Fruit fly (Drosophila melanogaster): ENCODE measurements around the gene Hpr1.

DNA sequence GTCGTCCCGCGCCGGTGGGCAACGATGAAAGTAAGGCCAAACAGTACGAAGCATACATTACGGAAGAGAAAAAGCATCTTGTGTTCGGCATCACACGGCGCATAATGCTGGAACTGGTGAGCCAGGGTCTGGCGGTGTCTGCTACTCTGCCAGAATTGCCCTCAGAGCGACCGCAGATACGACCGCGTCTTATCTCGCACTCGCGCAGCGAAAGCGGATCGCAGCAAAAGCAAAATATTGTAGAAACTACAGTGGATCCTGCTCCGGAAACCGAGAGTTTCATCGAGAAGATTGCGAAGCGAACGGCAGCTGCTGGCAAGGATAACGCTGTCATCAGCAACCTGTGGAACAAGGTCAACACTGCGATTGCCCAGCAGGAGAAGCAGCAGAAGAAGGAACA, 23.5 kb downstream of the Hpr1 start:
- no peak for TF ChIP-seq fd96Ca (GFP tag; IDR thresholded peaks at IDR 0.05)
- no peak for TF ChIP-seq CG9948 (tag; optimal IDR thresholded peaks at IDR 0.05)
- TF ChIP-seq D1 (tag; optimal IDR thresholded peaks at IDR 0.05): no peak
- no peak for TF ChIP-seq CG4496 (GFP tag; IDR thresholded peaks at IDR 0.05)
- TF ChIP-seq CG13204 (GFP tag; optimal IDR thresholded peaks at IDR 0.05): no peak

Data from whole organism, pupa.